Worm (Caenorhabditis elegans) whole organism, mixed stage, embryonic: Measurements from ENCODE around the gene C17H11.1.

Source experiments
- M03D4.4 ChIP-seq: sonication (generic microtip); optimal IDR thresholded peaks from 2 replicates; lab custom pipeline; 2017; ENCODE audit warnings: mild to moderate bottlenecking, missing genetic modification characterization, missing compliant biosample characterization
- ces-1 ChIP-seq: fragments of 150-350 bp; optimal IDR thresholded peaks from 2 replicates; lab custom pipeline; 2014; ENCODE audit warnings: missing biosample characterization, missing genetic modification reagents, missing genetic modification characterization
- cnd-1 ChIP-seq: fragments of 200-800 bp; sonication (Bioruptor generic); optimal IDR thresholded peaks from 2 replicates; lab custom pipeline; 2018; ENCODE audit warnings: mild to moderate bottlenecking, missing genetic modification characterization, missing compliant biosample characterization
- lin-13 ChIP-seq: fragments of 150-350 bp; optimal IDR thresholded peaks from 2 replicates; lab custom pipeline; 2014; ENCODE audit warnings: missing biosample characterization, missing genetic modification characterization
- nhr-12 ChIP-seq: fragments of 150-350 bp; optimal IDR thresholded peaks from 2 replicates; lab custom pipeline; 2014; ENCODE audit warnings: missing biosample characterization, missing genetic modification characterization
- nhr-2 ChIP-seq: fragments of 150-350 bp; optimal IDR thresholded peaks from 2 replicates; lab custom pipeline; 2014; ENCODE audit warnings: missing biosample characterization, missing genetic modification characterization
- nhr-237 ChIP-seq: fragments of 150-350 bp; optimal IDR thresholded peaks from 2 replicates; lab custom pipeline; 2014; ENCODE audit warnings: missing biosample characterization, missing genetic modification characterization
- nhr-76 ChIP-seq: sonication (generic microtip); optimal IDR thresholded peaks from 2 replicates; lab custom pipeline; 2017; ENCODE audit warnings: missing biosample characterization, missing genetic modification characterization
- pha-4 ChIP-seq: fragments of 150-350 bp; optimal IDR thresholded peaks from 2 replicates; lab custom pipeline; 2018; ENCODE audit warnings: missing biosample characterization, missing genetic modification reagents, missing genetic modification characterization
- sem-2 ChIP-seq: fragments of 200-800 bp; sonication (Bioruptor generic); optimal IDR thresholded peaks from 2 replicates; lab custom pipeline; 2018; ENCODE audit warnings: mild to moderate bottlenecking, missing genetic modification characterization, missing compliant biosample characterization
- snpc-4 ChIP-seq: fragments of 150-350 bp; optimal IDR thresholded peaks from 2 replicates; lab custom pipeline; 2014; ENCODE audit warnings: missing biosample characterization, missing genetic modification characterization
- ztf-11 ChIP-seq: fragments of 150-350 bp; optimal IDR thresholded peaks from 2 replicates; lab custom pipeline; 2014; ENCODE audit warnings: missing biosample characterization, missing genetic modification characterization

DNA sequence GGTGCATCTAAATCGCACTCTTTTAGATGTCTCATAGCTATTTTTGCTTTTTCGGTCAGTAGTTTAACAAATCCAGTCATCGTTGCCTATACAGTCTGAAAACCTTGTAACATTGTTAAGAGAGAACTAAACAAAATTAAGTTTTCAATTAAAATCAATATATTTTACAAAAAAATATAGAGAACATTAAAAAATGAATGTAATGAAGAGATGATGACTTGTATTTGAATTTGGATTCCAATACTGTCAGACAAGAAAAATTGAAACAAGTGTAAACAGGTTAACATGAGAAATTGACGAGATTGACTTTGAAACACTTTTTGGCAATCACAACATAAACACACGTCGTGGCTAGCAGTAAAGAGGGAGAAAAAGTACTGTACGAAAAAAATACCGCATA, 11.3 kb downstream of the C17H11.1 start, which contains the start of gene C17H11.5:
- TF ChIP-seq ztf-11 (no peak), snpc-4 (tag; lab: Kevin White, UChicago) (no peak), cnd-1 (no peak), lin-13 (no peak), pha-4 (tag; lab: Kevin White, UChicago) (no peak), M03D4.4 (tag; lab: Kevin White, UChicago) (no peak), sem-2 (GFP tag; lab: Kevin White, UChicago) (no peak), nhr-237 (tag; lab: Kevin White, UChicago) (no peak), nhr-76 (tag; lab: Kevin White, UChicago) (no peak), nhr-2 (tag; lab: Kevin White, UChicago) (no peak), nhr-12 (no peak), ces-1 (GFP tag; lab: Kevin White, UChicago) (no peak)
